Fruit fly (Drosophila melanogaster) ovary, adult (tissue): ENCODE data around the gene CG14277.

Source experiments
- CG17801 ChIP-seq: fragments of 200-800 bp; optimal IDR thresholded peaks from 2 replicates; lab custom pipeline; 2019; ENCODE audit warnings: missing biosample characterization, mild to moderate bottlenecking, missing genetic modification characterization, moderate library complexity; ENCODE audit not compliant: partially characterized antibody

The CG14277 gene

DNA sequence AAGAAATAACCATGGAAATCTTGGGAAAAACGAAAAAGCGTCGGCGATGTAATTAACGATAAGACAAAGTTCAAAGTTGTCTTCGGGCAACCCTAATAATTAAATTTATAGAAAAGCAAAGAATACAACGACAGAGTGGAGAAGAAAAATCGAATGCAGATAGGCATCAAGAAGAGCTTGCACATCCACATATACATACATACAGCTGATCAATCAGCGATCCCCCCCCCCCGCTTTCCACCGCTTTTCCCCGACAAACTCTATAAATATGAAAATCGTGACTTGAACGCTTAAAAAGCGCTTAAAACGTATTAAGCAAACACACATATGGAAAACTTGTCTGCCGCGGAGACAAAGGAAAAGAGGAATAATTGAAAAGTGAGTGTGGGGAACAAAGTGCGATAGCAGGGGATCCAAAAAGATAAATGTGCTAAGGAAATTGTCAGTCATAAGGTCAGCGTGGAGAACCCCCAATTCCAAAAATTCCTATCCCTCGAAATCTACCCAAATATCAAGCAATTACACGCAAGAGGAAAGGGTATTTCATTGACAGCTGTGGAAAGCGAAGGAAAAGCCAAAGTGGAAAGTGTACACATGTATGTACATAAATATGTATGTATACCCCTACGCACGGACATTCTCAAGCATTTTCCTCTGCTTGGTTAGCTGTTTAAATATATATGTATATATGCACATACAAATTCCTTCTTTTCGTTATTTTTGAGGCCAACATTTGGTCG is 47.2 kb downstream of the CG14277 start:
- no peak for TF ChIP-seq CG17801

DNA sequence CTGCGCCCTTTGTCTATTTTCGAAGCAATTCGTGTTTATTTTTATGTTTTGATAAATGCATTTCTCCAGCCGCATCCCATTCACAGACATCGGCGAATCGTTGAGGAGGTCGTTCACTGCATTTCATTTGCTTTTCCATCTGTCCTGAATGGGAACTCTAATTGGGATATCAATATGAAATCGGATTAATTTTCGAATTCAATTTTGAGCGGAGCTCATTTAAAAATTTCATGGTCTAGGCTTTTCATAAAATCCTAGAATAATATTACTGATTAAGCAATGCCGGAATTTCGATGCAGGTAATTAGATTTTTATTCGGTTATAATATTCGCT is 47.8 kb downstream of the CG14277 start:
- no peak for TF ChIP-seq CG17801

DNA sequence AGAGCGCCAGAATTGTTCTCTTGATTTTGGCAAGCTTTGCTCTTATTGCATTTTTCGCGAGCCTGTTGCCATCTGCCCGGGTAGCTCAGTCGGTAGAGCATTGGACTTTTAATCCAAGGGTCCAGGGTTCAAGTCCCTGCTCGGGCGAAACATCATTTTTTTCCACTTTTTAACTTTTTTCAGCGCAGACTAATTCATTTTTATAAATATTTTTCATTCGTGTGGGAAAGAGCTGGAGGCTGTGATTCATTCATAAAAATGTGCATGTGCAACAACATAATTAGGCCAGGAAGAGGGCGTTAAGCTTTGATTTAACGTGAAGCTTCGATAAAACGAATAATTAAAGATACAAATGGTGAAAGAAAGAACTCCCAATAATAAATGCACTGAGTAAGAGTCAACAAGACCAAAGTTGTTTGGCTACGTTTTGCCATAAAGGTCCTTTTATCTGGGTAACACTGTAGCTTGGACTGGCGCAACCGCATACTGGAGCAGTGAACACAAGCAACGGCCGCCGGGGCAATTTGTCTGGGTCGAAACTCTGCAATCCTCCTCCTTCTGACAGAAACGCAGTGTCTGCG is 48.5 kb downstream of the CG14277 start:
- TF ChIP-seq CG17801 = no peak

DNA sequence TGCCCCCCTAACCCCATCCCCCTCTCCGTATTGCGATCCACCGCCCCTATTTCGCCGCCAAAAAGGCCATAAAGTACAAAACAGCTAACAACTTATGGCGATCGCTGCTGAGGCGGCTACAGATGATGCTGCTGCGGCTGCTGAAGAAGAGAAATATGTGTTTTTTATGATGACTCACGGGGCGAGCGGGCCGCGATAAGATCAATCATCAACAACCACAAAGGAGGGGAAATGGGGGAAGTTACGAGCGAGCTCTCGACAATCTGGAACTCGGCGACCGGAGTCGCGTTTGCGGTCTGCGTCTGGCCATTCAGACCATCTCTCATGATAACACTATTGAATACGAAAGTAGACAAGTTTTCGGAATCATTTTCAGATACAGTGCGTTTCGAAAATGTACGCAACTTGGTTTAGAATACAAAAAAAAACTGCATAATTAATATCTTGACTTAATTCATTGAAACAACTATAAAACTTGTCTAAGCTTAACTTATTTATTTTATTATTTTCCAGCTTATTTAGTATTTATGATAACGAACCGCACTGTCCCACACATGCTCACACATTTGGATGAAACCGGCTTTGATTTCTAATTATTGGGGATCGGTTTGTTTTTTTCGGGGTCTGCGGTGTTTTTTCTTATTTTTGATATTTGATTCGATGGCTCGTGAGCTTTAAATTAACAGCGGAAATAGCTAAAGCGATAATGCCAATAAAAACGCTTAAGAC is 50.0 kb downstream of the CG14277 start:
- no peak for TF ChIP-seq CG17801
